Fruit fly (Drosophila melanogaster) S2 (cell line): ENCODE data around the gene Gnf1.

Experiments used
- CG8478 ChIP-seq: fragments of >200 bp; optimal IDR thresholded peaks from 2 replicates; lab custom pipeline; 2018
- CTCF ChIP-seq, 2 experiments: fragments of >200 bp; optimal IDR thresholded peaks; 2 replicates each; lab custom pipeline; 2018

The Gnf1 gene

DNA sequence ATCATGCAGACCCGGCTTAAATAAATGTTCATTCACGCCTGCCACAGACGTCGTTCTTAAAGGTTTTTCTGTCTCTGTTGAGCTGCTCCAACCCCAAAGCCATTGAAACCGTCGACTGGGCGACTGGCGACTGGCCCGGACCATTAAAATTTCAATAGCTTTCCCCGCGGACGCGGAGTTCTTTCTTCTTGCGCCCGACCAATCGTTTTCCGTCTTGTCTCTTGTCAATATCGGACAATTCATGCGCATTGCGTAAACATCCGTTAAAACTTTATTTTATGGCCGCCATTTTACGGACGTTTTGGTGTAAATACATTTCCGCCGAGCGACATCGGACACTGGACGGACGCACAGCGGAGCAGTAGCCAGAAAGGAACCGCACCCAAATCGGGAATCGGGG is 10.9 kb upstream of the Gnf1 start:
- no peak for TF ChIP-seq CG8478 (lab: Kevin White, UChicago)
- TF ChIP-seq CTCF (optimal IDR thresholded peaks at IDR 0.05; lab: Kevin White, UChicago), result no peak

dm6 chr3R:4896946-4897345 is 9.5 kb upstream of the Gnf1 start:
- TF ChIP-seq CG8478 (lab: Kevin White, UChicago) (no peak), CTCF (optimal IDR thresholded peaks at IDR 0.05; lab: Kevin White, UChicago) (no peak)

DNA sequence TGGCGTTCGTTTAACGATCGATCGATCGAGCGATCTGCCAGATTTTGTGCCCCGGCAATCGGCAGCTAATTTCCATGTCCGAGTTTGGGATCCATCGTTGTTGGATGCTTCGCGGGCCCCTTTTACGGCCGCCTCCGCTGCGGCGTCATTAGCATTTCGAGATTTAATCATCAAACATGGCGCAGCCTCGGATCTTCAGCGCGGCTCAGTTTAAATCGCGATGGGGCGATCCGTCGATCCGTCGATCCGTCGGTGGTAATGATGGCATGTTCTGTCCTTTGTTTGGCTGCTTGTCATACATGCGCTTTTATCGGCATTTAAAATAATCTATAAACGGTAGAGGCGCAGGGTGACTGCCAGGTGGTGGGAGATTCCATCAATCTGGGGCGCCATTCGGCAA is 6.0 kb upstream of the Gnf1 start:
- TF ChIP-seq CTCF (optimal IDR thresholded peaks at IDR 0.05; lab: Kevin White, UChicago) (no peak), CG8478 (lab: Kevin White, UChicago) (no peak)

- no peak for TF ChIP-seq CG8478 (lab: Kevin White, UChicago)
- TF ChIP-seq CTCF (optimal IDR thresholded peaks at IDR 0.05; lab: Kevin White, UChicago), result no peak
Measured at dm6 chr3R:4901189-4901588, 5.2 kb upstream of the Gnf1 start.

- no peak for TF ChIP-seq CTCF (optimal IDR thresholded peaks at IDR 0.05; lab: Kevin White, UChicago)
- TF ChIP-seq CG8478 (lab: Kevin White, UChicago), result no peak
Measured at dm6 chr3R:4901782-4902181, 4.6 kb upstream of the Gnf1 start.

DNA sequence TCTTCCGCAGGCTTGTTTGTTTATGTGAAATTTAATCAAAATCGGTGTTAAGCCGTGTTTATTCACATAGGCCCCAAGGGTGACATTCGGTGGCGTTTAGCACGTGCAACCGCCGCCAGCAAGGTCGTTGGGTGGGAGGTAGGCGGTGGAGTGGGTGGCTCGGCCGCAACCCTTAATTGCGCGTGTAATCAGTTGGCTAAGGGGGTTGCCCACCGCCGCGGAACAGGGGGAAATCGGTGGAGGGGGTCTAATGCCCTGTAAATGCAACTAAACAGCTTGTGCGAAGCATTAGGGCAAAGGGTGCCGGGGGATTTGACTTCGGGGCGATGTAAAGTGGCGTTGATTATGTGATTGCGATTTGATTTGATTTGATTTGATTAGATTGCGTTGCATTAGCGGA is 2.9 kb upstream of the Gnf1 start:
- TF ChIP-seq CTCF (optimal IDR thresholded peaks at IDR 0.05; lab: Kevin White, UChicago) (no peak), CG8478 (lab: Kevin White, UChicago) (no peak)

dm6 chr3R:4904844-4905243 is 1.6 kb upstream of the Gnf1 start:
- TF ChIP-seq CG8478 (lab: Kevin White, UChicago) (no peak), CTCF (optimal IDR thresholded peaks at IDR 0.05; lab: Kevin White, UChicago) (no peak)

dm6 chr3R:4906627-4906940 is 162 bp downstream of the Gnf1 start:
- TF ChIP-seq CTCF (optimal IDR thresholded peaks at IDR 0.05; lab: Kevin White, UChicago) (no peak), CG8478 (lab: Kevin White, UChicago) (no peak)

- TF ChIP-seq CG8478 (lab: Kevin White, UChicago), result no peak
- peak; percentile 3 to 10 for TF ChIP-seq CTCF (optimal IDR thresholded peaks at IDR 0.05; lab: Kevin White, UChicago)
Measured at dm6 chr3R:4910365-4910810, 4.0 kb downstream of the Gnf1 start, which contains the start of gene Cdep. Cdep (plus strand) TSS chr3R:4910552.

DNA sequence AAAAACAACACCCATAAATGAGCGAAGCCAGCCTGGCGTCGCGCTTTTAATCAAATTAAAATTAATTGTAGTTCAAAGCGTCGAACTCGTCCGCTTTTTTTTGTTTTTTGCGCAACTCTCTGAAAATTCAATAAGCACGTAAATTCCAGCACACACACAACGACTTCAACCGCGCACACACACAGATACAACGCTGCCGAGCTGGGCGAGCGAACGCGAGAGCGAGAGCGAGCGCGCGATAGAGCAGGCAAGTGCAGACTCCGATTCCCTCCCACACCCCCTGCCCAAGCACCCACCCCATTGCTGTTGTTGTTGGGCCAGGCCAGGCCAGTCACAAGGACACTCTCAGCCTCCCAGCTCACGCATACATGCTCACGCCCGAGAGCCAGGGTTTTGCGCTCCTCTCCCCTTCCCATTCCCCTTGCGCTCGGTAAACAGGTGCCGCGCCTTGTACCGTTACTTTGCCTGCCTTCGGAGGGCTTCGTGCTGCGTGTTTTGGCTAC is 4.5 kb downstream of the Gnf1 start:
- no peak for TF ChIP-seq CTCF (optimal IDR thresholded peaks at IDR 0.05; lab: Kevin White, UChicago)
- TF ChIP-seq CG8478 (lab: Kevin White, UChicago), result no peak

- TF ChIP-seq CG8478 (lab: Kevin White, UChicago), result no peak
- TF ChIP-seq CTCF (optimal IDR thresholded peaks at IDR 0.05; lab: Kevin White, UChicago), result no peak
Measured at dm6 chr3R:4912130-4912549, 5.7 kb downstream of the Gnf1 start.

DNA sequence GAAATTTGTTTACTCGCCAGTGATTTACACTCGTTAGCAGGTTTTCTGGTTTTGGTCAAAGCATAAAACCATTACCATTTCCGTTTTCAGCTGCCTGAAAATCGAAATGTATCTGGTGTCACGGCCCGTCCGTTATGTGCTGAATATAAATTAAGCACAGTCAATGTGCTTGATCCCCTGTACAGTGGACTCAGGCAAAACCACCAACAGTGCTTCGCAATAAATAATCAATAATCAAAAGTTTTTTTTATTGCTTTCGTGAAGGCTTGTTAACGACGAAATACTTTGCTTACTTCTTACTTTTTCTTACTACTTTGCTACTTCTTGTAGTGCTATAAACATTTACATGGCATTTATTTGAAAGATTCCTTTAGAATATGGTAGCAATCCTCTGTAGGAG is 6.8 kb downstream of the Gnf1 start:
- TF ChIP-seq CG8478 (lab: Kevin White, UChicago) (no peak), CTCF (optimal IDR thresholded peaks at IDR 0.05; lab: Kevin White, UChicago) (no peak)

- TF ChIP-seq CTCF (optimal IDR thresholded peaks at IDR 0.05; lab: Kevin White, UChicago) (no peak), CG8478 (lab: Kevin White, UChicago) (no peak)
Measured at dm6 chr3R:4914439-4914880, 8.0 kb downstream of the Gnf1 start.

dm6 chr3R:4947732-4948131 is 41.3 kb downstream of the Gnf1 start:
- no peak for TF ChIP-seq CTCF (optimal IDR thresholded peaks at IDR 0.05; lab: Kevin White, UChicago)
- TF ChIP-seq CG8478 (lab: Kevin White, UChicago), result no peak

DNA sequence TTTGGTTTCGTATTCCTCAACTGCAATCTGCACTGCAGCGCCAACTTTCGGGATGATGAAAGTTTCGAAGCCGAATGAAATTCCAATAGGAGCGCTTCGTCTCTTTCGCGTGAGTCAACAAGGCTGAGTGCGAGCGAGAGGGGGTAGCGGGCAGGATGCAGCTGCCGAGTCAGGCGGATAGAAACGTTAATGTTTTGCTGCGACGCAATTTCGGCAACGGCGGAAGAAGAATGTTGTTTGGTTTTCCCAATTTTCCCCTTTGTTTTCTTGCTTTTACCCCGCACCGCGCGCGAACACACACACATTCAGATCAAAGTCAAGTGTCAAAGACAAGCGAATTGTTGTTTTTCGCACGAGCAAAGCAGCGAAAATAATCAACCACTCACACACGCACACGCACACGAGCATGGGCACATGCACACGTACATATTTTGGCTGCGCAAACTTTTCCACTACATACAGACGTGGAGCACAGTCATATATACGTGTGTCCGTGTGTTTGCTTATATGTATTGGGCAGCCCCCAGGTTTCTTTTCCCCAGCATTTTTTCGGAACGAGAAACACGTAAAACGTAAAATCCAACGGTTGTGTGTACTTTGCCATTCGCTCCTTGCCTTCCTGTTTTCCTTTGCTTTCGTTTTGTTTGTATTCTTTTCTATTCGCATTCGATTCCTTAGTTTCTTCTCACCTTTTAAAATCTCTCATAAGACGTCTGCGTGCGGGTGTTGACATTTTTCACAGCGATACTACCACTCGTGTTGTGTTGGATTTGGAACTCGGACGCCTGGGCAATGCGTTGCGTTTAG is 45.5 kb downstream of the Gnf1 start:
- TF ChIP-seq CTCF (optimal IDR thresholded peaks at IDR 0.05; lab: Kevin White, UChicago), result no peak
- no peak for TF ChIP-seq CG8478 (lab: Kevin White, UChicago)

dm6 chr3R:4952571-4952929 is 46.1 kb downstream of the Gnf1 start, which contains the start of gene Ubc6:
Ubc6 (minus strand) TSS chr3R:4952682.
- TF ChIP-seq CTCF (optimal IDR thresholded peaks at IDR 0.05; lab: Kevin White, UChicago) (peak; percentile 55 to 64), CG8478 (lab: Kevin White, UChicago) (no peak)
